Worm (Caenorhabditis elegans) whole organism, L1 larva: ENCODE data around the gene K11H12.11.

Experiments used
- C16A3.4 ChIP-seq: fragments of 150-350 bp; optimal IDR thresholded peaks from 2 replicates; lab custom pipeline; 2014; ENCODE audit warnings: missing biosample characterization, missing genetic modification characterization
- C34B4.2 ChIP-seq: sonication (generic microtip); optimal IDR thresholded peaks from 2 replicates; lab custom pipeline; 2017; ENCODE audit warnings: mild to moderate bottlenecking, missing genetic modification characterization, missing compliant biosample characterization
- alr-1 ChIP-seq: fragments of 200-800 bp; sonication (Bioruptor generic); optimal IDR thresholded peaks from 2 replicates; lab custom pipeline; 2018; ENCODE audit warnings: borderline replicate concordance, mild to moderate bottlenecking, missing genetic modification characterization, missing compliant biosample characterization
- aly-2 ChIP-seq: fragments of 150-350 bp; optimal IDR thresholded peaks from 2 replicates; lab custom pipeline; 2014; ENCODE audit warnings: missing biosample characterization, missing genetic modification characterization
- ama-1 ChIP-seq: fragments of 150-350 bp; optimal IDR thresholded peaks from 2 replicates; lab custom pipeline; 2014
- blmp-1 ChIP-seq: fragments of 150-350 bp; optimal IDR thresholded peaks from 2 replicates; lab custom pipeline; 2014; ENCODE audit warnings: missing biosample characterization, missing genetic modification characterization
- ceh-82 ChIP-seq, 3 experiments: fragments of 150-350 bp in 1 of 3; sonication (generic microtip) in 2 of 3; optimal IDR thresholded peaks; 2 replicates each; lab custom pipeline; 2014 to 2017; ENCODE audit warnings: missing biosample characterization in 3 of 3, missing genetic modification characterization in 3 of 3
- ceh-88 ChIP-seq: fragments of 200-800 bp; sonication (Bioruptor generic); IDR thresholded peaks from 2 replicates; pipeline ENCODE4 v1.3.6; 2022; ENCODE audit warnings: missing genetic modification characterization, missing compliant biosample characterization
- efl-1 ChIP-seq, 4 experiments: fragments of 150-350 bp; optimal IDR thresholded peaks in 3 of 4; peaks in 1 of 4; 1 replicate in 1 of 4; 2 replicates in 3 of 4; lab custom pipeline; 2014; ENCODE audit warnings: missing biosample characterization in 2 of 4, missing genetic modification characterization in 2 of 4, missing genetic modification reagents in 2 of 4
- efl-3 ChIP-seq: fragments of 200-800 bp; sonication (Bioruptor generic); optimal IDR thresholded peaks from 2 replicates; lab custom pipeline; 2018; ENCODE audit warnings: mild to moderate bottlenecking, missing genetic modification characterization, missing compliant biosample characterization
- egl-27 ChIP-seq, 2 experiments: fragments of 150-350 bp in 1 of 2; sonication (generic microtip); optimal IDR thresholded peaks; 3 replicates each; lab custom pipeline; 2017 to 2018; ENCODE audit warnings: missing biosample characterization in 2 of 2, missing genetic modification characterization in 2 of 2, missing genetic modification reagents in 2 of 2
- elt-2 ChIP-seq: sonication (generic microtip); optimal IDR thresholded peaks from 2 replicates; lab custom pipeline; 2016; ENCODE audit warnings: missing genetic modification characterization, mild to moderate bottlenecking, inconsistent platforms, missing compliant biosample characterization, missing genetic modification reagents
- hlh-17 ChIP-seq: fragments of 200-800 bp; sonication (Bioruptor generic); optimal IDR thresholded peaks from 2 replicates; lab custom pipeline; 2018; ENCODE audit warnings: missing genetic modification characterization, mild to moderate bottlenecking, missing compliant biosample characterization, moderate library complexity, borderline replicate concordance
- jun-1 ChIP-seq: fragments of 150-350 bp; optimal IDR thresholded peaks from 2 replicates; lab custom pipeline; 2014; ENCODE audit warnings: missing biosample characterization, missing genetic modification reagents, missing genetic modification characterization
- lin-35 ChIP-seq, 2 experiments: fragments of 150-350 bp; optimal IDR thresholded peaks; 2 replicates each; lab custom pipeline; 2014; ENCODE audit warnings: missing biosample characterization in 2 of 2, missing genetic modification characterization in 2 of 2, missing genetic modification reagents in 2 of 2
- lin-39 ChIP-seq: fragments of 150-350 bp; optimal IDR thresholded peaks from 2 replicates; lab custom pipeline; 2014; ENCODE audit warnings: missing biosample characterization, missing genetic modification reagents, missing genetic modification characterization
- lir-3 ChIP-seq: sonication (generic microtip); optimal IDR thresholded peaks from 2 replicates; lab custom pipeline; 2016; ENCODE audit warnings: mild to moderate bottlenecking, missing genetic modification characterization, moderate library complexity, missing compliant biosample characterization; ENCODE audit not compliant: poor library complexity
- nhr-19 ChIP-seq: fragments of 200-800 bp; sonication (Bioruptor generic); conservative IDR thresholded peaks from 2 replicates; pipeline ENCODE4 v1.3.6; 2022; ENCODE audit warnings: missing genetic modification characterization, missing compliant biosample characterization
- nhr-237 ChIP-seq: fragments of 150-350 bp; optimal IDR thresholded peaks from 2 replicates; lab custom pipeline; 2014; ENCODE audit warnings: missing biosample characterization, missing genetic modification characterization
- nhr-28 ChIP-seq: fragments of 150-350 bp; optimal IDR thresholded peaks from 2 replicates; lab custom pipeline; 2014; ENCODE audit warnings: missing biosample characterization, missing genetic modification characterization
- nhr-47 ChIP-seq: sonication (generic microtip); optimal IDR thresholded peaks from 2 replicates; lab custom pipeline; 2016; ENCODE audit warnings: mild to moderate bottlenecking, missing genetic modification characterization, moderate library complexity, missing compliant biosample characterization
- nhr-71 ChIP-seq: sonication (generic microtip); optimal IDR thresholded peaks from 2 replicates; lab custom pipeline; 2016; ENCODE audit warnings: mild to moderate bottlenecking, missing genetic modification characterization, moderate library complexity, missing compliant biosample characterization
- nhr-76 ChIP-seq: sonication (generic microtip); optimal IDR thresholded peaks from 2 replicates; lab custom pipeline; 2017; ENCODE audit warnings: missing biosample characterization, missing genetic modification characterization
- nhr-84 ChIP-seq: sonication (generic microtip); optimal IDR thresholded peaks from 2 replicates; lab custom pipeline; 2017; ENCODE audit warnings: missing biosample characterization, missing genetic modification characterization
- nhr-85 ChIP-seq: sonication (generic microtip); peaks from one replicate; lab custom pipeline; 2016; ENCODE audit warnings: missing genetic modification characterization, inconsistent platforms, missing compliant biosample characterization
- pax-3 ChIP-seq: fragments of 200-800 bp; sonication (Bioruptor generic); optimal IDR thresholded peaks from 2 replicates; lab custom pipeline; 2018; ENCODE audit warnings: mild to moderate bottlenecking, missing genetic modification characterization, moderate library complexity, missing compliant biosample characterization
- snpc-4 ChIP-seq: fragments of 150-350 bp; optimal IDR thresholded peaks from 2 replicates; lab custom pipeline; 2014; ENCODE audit warnings: missing biosample characterization, missing genetic modification characterization
- sptf-1 ChIP-seq: fragments of 150-350 bp; optimal IDR thresholded peaks from 2 replicates; lab custom pipeline; 2014; ENCODE audit warnings: missing biosample characterization, missing genetic modification characterization
- sup-37 ChIP-seq: fragments of 200-800 bp; sonication (Bioruptor generic); optimal IDR thresholded peaks from 2 replicates; lab custom pipeline; 2018; ENCODE audit warnings: mild to moderate bottlenecking, missing genetic modification characterization, missing compliant biosample characterization
- swsn-7 ChIP-seq: sonication (generic microtip); optimal IDR thresholded peaks from 2 replicates; lab custom pipeline; 2016; ENCODE audit warnings: missing genetic modification characterization, missing compliant biosample characterization
- vab-15 ChIP-seq: sonication (generic microtip); optimal IDR thresholded peaks from 2 replicates; lab custom pipeline; 2017; ENCODE audit warnings: missing genotype, mild to moderate bottlenecking, missing genetic modification characterization, missing compliant biosample characterization
- xbp-1 ChIP-seq: sonication (generic microtip); optimal IDR thresholded peaks from 2 replicates; lab custom pipeline; 2016; ENCODE audit warnings: missing genetic modification characterization, missing compliant biosample characterization

The K11H12.11 gene

DNA sequence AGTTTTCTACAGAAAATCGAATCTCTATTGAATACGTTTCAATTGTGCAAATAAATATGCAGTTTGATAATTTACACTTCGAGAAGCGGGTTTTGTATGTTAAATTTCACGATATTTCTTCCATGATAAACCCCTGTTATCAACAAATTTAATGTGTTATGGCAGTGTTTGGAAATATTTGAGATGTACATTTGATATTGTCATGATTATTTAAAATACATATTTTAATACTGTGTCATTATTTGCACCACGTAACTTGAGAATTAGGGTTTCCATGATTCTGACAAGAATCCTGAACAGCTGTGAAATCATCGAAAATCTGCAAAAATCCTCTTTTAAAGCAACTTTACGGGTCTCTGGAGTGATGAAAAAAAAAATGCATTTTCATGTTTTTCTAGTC, at the start of gene K11H12.11:
Gene K11H12.11, minus strand, starts transcription at position 101 of the 400 bp plus-strand sequence.
- TF ChIP-seq nhr-85 (tag; lab: Kevin White, UChicago) (peak; percentile 6), efl-1 (optimal IDR thresholded peaks at IDR 0.05; lab: Kevin White, UChicago) (no peak), efl-1 (GFP tag; optimal IDR thresholded peaks at IDR 0.05 in 1 of 2; lab: Kevin White, UChicago) (peak in 1 of 2 experiments; percentile 35), snpc-4 (tag; lab: Kevin White, UChicago) (no peak)

ce11 chrIV:719351-719750, 49.0 kb upstream of the K11H12.11 start, which contains the start of gene Y55F3C.10:
Gene Y55F3C.10, minus strand, starts transcription at chrIV:719451.
- TF ChIP-seq pax-3 (tag; lab: Kevin White, UChicago) = no peak
- TF ChIP-seq efl-1 (optimal IDR thresholded peaks at IDR 0.05; lab: Kevin White, UChicago) = no peak
- TF ChIP-seq efl-1 (GFP tag; optimal IDR thresholded peaks at IDR 0.05 in 1 of 2; lab: Kevin White, UChicago) = peak in 1 of 2 experiments; percentile 89

- TF ChIP-seq sptf-1 = no peak
- no peak for TF ChIP-seq ama-1 (lab: Kevin White, UChicago)
- TF ChIP-seq egl-27 (tag; optimal IDR thresholded peaks at IDR 0.05; lab: Kevin White, UChicago) = no peak
- TF ChIP-seq nhr-28 (tag; lab: Kevin White, UChicago) = no peak
- TF ChIP-seq lin-35 (GFP tag; optimal IDR thresholded peaks at IDR 0.05; lab: Kevin White, UChicago) = no peak
- TF ChIP-seq C34B4.2 = no peak
- no peak for TF ChIP-seq sup-37 (GFP tag; lab: Kevin White, UChicago)
- no peak for TF ChIP-seq ceh-88
- no peak for TF ChIP-seq nhr-19 (GFP tag; lab: Robert Waterston, UW)
- no peak for TF ChIP-seq nhr-47 (tag; lab: Kevin White, UChicago)
- no peak for TF ChIP-seq hlh-17 (GFP tag; lab: Kevin White, UChicago)
- TF ChIP-seq xbp-1 = no peak
- no peak for TF ChIP-seq nhr-84 (tag; lab: Kevin White, UChicago)
- no peak for TF ChIP-seq C16A3.4 (tag; lab: Kevin White, UChicago)
- no peak for TF ChIP-seq nhr-76 (tag; lab: Kevin White, UChicago)
- TF ChIP-seq jun-1 (tag; lab: Kevin White, UChicago) = no peak
- no peak for TF ChIP-seq swsn-7 (tag; lab: Kevin White, UChicago)
These were observed 46.0 kb upstream of the K11H12.11 start, which contains the start of gene clec-164 for ce11 chrIV:716323-716722. Gene clec-164, plus strand, starts transcription at chrIV:716623.

- TF ChIP-seq ceh-82 (tag; optimal IDR thresholded peaks at IDR 0.05; lab: Kevin White, UChicago) (no peak), nhr-237 (tag; lab: Kevin White, UChicago) (no peak), elt-2 (no peak), nhr-71 (tag; lab: Kevin White, UChicago) (no peak), nhr-76 (tag; lab: Kevin White, UChicago) (no peak), lin-39 (tag; lab: Kevin White, UChicago) (no peak), blmp-1 (tag; lab: Kevin White, UChicago) (no peak), aly-2 (no peak), hlh-17 (GFP tag; lab: Kevin White, UChicago) (no peak), lir-3 (tag; lab: Kevin White, UChicago) (no peak)
These were observed 45.1 kb upstream of the K11H12.11 start for ce11 chrIV:715433-715832.

- TF ChIP-seq vab-15 (tag; lab: Kevin White, UChicago) = no peak
- TF ChIP-seq efl-3 (GFP tag; lab: Kevin White, UChicago) = no peak
- no peak for TF ChIP-seq alr-1
- TF ChIP-seq efl-1 (optimal IDR thresholded peaks at IDR 0.05; lab: Kevin White, UChicago) = no peak
- peak in 1 of 2 experiments; percentile 60 for TF ChIP-seq efl-1 (GFP tag; optimal IDR thresholded peaks at IDR 0.05 in 1 of 2; lab: Kevin White, UChicago)
These were observed 37.3 kb upstream of the K11H12.11 start, which contains the start of gene cutl-26 for ce11 chrIV:707635-708034. Gene cutl-26, minus strand, starts transcription at chrIV:707735.
